Fruit fly (Drosophila melanogaster) whole organism, embryonic: ENCODE measurements around the gene Nos.

Experiments
- Aef1 ChIP-seq: fragments of 200-800 bp; sonication (Bioruptor generic); IDR thresholded peaks from 3 replicates; pipeline ENCODE4 v1.3.6; 2022; ENCODE audit warnings: missing biosample characterization, missing genetic modification characterization
- B-H1 ChIP-seq: fragments of 200-800 bp; sonication (Bioruptor generic); IDR thresholded peaks from 3 replicates; pipeline ENCODE4 v1.3.6; 2022; ENCODE audit warnings: missing biosample characterization, missing genetic modification characterization
- CG10274 ChIP-seq: fragments of 200-800 bp; sonication (Bioruptor generic); optimal IDR thresholded peaks from 3 replicates; lab custom pipeline; 2017; ENCODE audit warnings: missing biosample characterization, mild to moderate bottlenecking, missing genetic modification characterization
- CG13123 ChIP-seq: fragments of 200-800 bp; sonication (Bioruptor generic); optimal IDR thresholded peaks from 2 replicates; lab custom pipeline; 2016; ENCODE audit warnings: missing biosample characterization, missing genetic modification characterization
- CG17568 ChIP-seq: fragments of 200-800 bp; sonication (Bioruptor generic); optimal IDR thresholded peaks from 2 replicates; lab custom pipeline; 2018; ENCODE audit warnings: missing biosample characterization, mild to moderate bottlenecking, missing genetic modification characterization, moderate library complexity
- CG2889 ChIP-seq: fragments of 200-800 bp; sonication (Bioruptor generic); IDR thresholded peaks from 3 replicates; pipeline ENCODE4 v1.3.6; 2022; ENCODE audit warnings: missing biosample characterization, missing genetic modification characterization
- CG32767 ChIP-seq: fragments of 200-800 bp; sonication (Bioruptor generic); IDR thresholded peaks from 2 replicates; pipeline ENCODE4 v1.3.6; 2022; ENCODE audit warnings: missing biosample characterization, missing genetic modification characterization
- CG34422 ChIP-seq: fragments of 200-800 bp; sonication (Bioruptor generic); IDR thresholded peaks from 3 replicates; pipeline ENCODE4 v1.3.6; 2022; ENCODE audit warnings: missing biosample characterization, missing genetic modification characterization
- CG3838 ChIP-seq: fragments of 200-800 bp; sonication (Bioruptor generic); optimal IDR thresholded peaks from 3 replicates; lab custom pipeline; 2016; ENCODE audit warnings: missing biosample characterization, missing genetic modification characterization
- CG3847 ChIP-seq: fragments of 200-800 bp; sonication (Bioruptor generic); IDR thresholded peaks from 2 replicates; pipeline ENCODE4 v1.3.6; 2022; ENCODE audit warnings: missing biosample characterization, missing genetic modification characterization
- CG4820 ChIP-seq: fragments of 200-800 bp; sonication (Bioruptor generic); optimal IDR thresholded peaks from 3 replicates; lab custom pipeline; 2016; ENCODE audit warnings: missing biosample characterization, missing genetic modification characterization
- CG6791 ChIP-seq: fragments of 200-800 bp; sonication (Bioruptor generic); IDR thresholded peaks from 3 replicates; pipeline ENCODE4 v1.3.6; 2022; ENCODE audit warnings: missing biosample characterization, missing genetic modification characterization; ENCODE audit not compliant: partially characterized antibody
- CG7839 ChIP-seq: fragments of 200-800 bp; sonication (Bioruptor generic); optimal IDR thresholded peaks from 3 replicates; lab custom pipeline; 2018; ENCODE audit warnings: missing biosample characterization, mild to moderate bottlenecking, missing genetic modification characterization, moderate library complexity
- CG8944 ChIP-seq: fragments of 200-800 bp; sonication (Bioruptor generic); optimal IDR thresholded peaks from 3 replicates; lab custom pipeline; 2016; ENCODE audit warnings: missing biosample characterization, missing genetic modification characterization
- CG9437 ChIP-seq: fragments of 200-800 bp; sonication (Bioruptor generic); optimal IDR thresholded peaks from 2 replicates; lab custom pipeline; 2018; ENCODE audit warnings: missing biosample characterization, mild to moderate bottlenecking, missing genetic modification characterization
- CG9817 ChIP-seq: fragments of 200-800 bp; sonication (Bioruptor generic); optimal IDR thresholded peaks from 2 replicates; lab custom pipeline; 2018; ENCODE audit warnings: missing biosample characterization, mild to moderate bottlenecking, missing genetic modification characterization, moderate library complexity
- CHES-1-like ChIP-seq: fragments of 200-800 bp; sonication (Bioruptor generic); optimal IDR thresholded peaks from 2 replicates; lab custom pipeline; 2016; ENCODE audit warnings: missing biosample characterization, missing genetic modification characterization
- CrebB ChIP-seq: fragments of 200-800 bp; sonication (Bioruptor generic); optimal IDR thresholded peaks from 3 replicates; lab custom pipeline; 2018; ENCODE audit warnings: missing biosample characterization, mild to moderate bottlenecking, missing genetic modification characterization
- Dp ChIP-seq: fragments of 200-800 bp; sonication (Bioruptor generic); optimal IDR thresholded peaks from 2 replicates; lab custom pipeline; 2018; ENCODE audit warnings: missing biosample characterization, mild to moderate bottlenecking, missing genetic modification characterization, moderate library complexity
- Hr51 ChIP-seq, 2 experiments: fragments of 200-800 bp; sonication (Bioruptor generic); optimal IDR thresholded peaks; 2 replicates in 1 of 2; 3 replicates in 1 of 2; lab custom pipeline; 2016 to 2018; ENCODE audit warnings: missing biosample characterization in 2 of 2, missing genetic modification characterization in 2 of 2, mild to moderate bottlenecking in 1 of 2, moderate library complexity in 1 of 2
- Kr ChIP-seq: fragments of 200-800 bp; sonication (Bioruptor generic); optimal IDR thresholded peaks from 2 replicates; lab custom pipeline; 2017; ENCODE audit warnings: missing biosample characterization, mild to moderate bottlenecking, missing genetic modification characterization
- Mad ChIP-seq: fragments of 200-800 bp; sonication (Bioruptor generic); optimal IDR thresholded peaks from 2 replicates; lab custom pipeline; 2016; ENCODE audit warnings: missing biosample characterization, missing genetic modification characterization
- Med ChIP-seq: fragments of 200-800 bp; sonication (Bioruptor generic); peaks from one replicate; lab custom pipeline; 2016; ENCODE audit warnings: missing biosample characterization, missing genetic modification characterization, mild to moderate bottlenecking, inconsistent platforms, moderate library complexity
- Pdp1 ChIP-seq, 2 experiments: fragments of 200-800 bp; sonication (Bioruptor generic); optimal IDR thresholded peaks; 3 replicates each; lab custom pipeline; 2016; ENCODE audit warnings: missing biosample characterization in 2 of 2, missing genetic modification characterization in 2 of 2, mild to moderate bottlenecking in 1 of 2, moderate library complexity in 1 of 2
- Ravus ChIP-seq: fragments of 200-800 bp; sonication (Bioruptor generic); IDR thresholded peaks from 2 replicates; pipeline ENCODE4 v1.3.6; 2022; ENCODE audit warnings: missing biosample characterization, missing genetic modification characterization
- Rfx ChIP-seq: fragments of 200-800 bp; sonication (Bioruptor generic); IDR thresholded peaks from 2 replicates; pipeline ENCODE4 v1.3.6; 2022; ENCODE audit warnings: missing biosample characterization, missing genetic modification characterization
- Sry-β ChIP-seq: fragments of 200-800 bp; sonication (Bioruptor generic); optimal IDR thresholded peaks from 2 replicates; lab custom pipeline; 2018; ENCODE audit warnings: missing biosample characterization, mild to moderate bottlenecking, missing genetic modification characterization, moderate library complexity
- TFAM ChIP-seq: fragments of 200-800 bp; sonication (Bioruptor generic); optimal IDR thresholded peaks from 2 replicates; lab custom pipeline; 2017; ENCODE audit warnings: missing biosample characterization, missing genetic modification characterization, inconsistent platforms
- Xbp1 ChIP-seq: fragments of 200-800 bp; sonication (Bioruptor generic); optimal IDR thresholded peaks from 3 replicates; lab custom pipeline; 2016; ENCODE audit warnings: missing biosample characterization, mild to moderate bottlenecking, missing genetic modification characterization
- btn ChIP-seq: fragments of 200-800 bp; sonication (Bioruptor generic); optimal IDR thresholded peaks from 2 replicates; lab custom pipeline; 2016; ENCODE audit warnings: missing biosample characterization, missing genetic modification characterization
- chinmo ChIP-seq: fragments of 200-800 bp; sonication (Bioruptor generic); IDR thresholded peaks from 4 replicates; pipeline ENCODE4 v1.3.6; 2022; ENCODE audit warnings: missing biosample characterization, missing genetic modification characterization; ENCODE audit not compliant: partially characterized antibody
- crol ChIP-seq: fragments of 200-800 bp; sonication (Bioruptor generic); IDR thresholded peaks from 2 replicates; pipeline ENCODE4 v1.3.6; 2022; ENCODE audit warnings: missing biosample characterization, missing genetic modification characterization
- gfzf ChIP-seq: fragments of 200-800 bp; sonication (Bioruptor generic); optimal IDR thresholded peaks from 2 replicates; lab custom pipeline; 2016; ENCODE audit warnings: missing biosample characterization, mild to moderate bottlenecking, missing genetic modification characterization, moderate library complexity
- gt ChIP-seq: fragments of 200-800 bp; sonication (Bioruptor generic); IDR thresholded peaks from 2 replicates; pipeline ENCODE4 v1.3.6; 2022; ENCODE audit warnings: missing biosample characterization, missing genetic modification characterization
- inv ChIP-seq: fragments of 200-800 bp; sonication (Bioruptor generic); IDR thresholded peaks from 2 replicates; pipeline ENCODE4 v1.3.6; 2022; ENCODE audit warnings: missing biosample characterization, missing genetic modification characterization; ENCODE audit not compliant: partially characterized antibody
- kay ChIP-seq: fragments of 200-800 bp; sonication (Bioruptor generic); optimal IDR thresholded peaks from 2 replicates; lab custom pipeline; 2016; ENCODE audit warnings: missing biosample characterization, missing genetic modification characterization
- pros ChIP-seq: fragments of 200-800 bp; sonication (Bioruptor generic); optimal IDR thresholded peaks from 3 replicates; lab custom pipeline; 2019; ENCODE audit warnings: missing biosample characterization, mild to moderate bottlenecking, missing genetic modification characterization, moderate library complexity
- pzg ChIP-seq: fragments of 200-800 bp; sonication (Bioruptor generic); optimal IDR thresholded peaks from 3 replicates; lab custom pipeline; 2018; ENCODE audit warnings: missing biosample characterization, mild to moderate bottlenecking, missing genetic modification characterization, moderate library complexity
- sc ChIP-seq, 3 experiments: fragments of >200 bp in 2 of 3; fragments of 200-800 bp in 1 of 3; sonication (Bioruptor generic) in 1 of 3; optimal IDR thresholded peaks; 2 replicates in 2 of 3; 3 replicates in 1 of 3; lab custom pipeline; 2017; ENCODE audit warnings: mild to moderate bottlenecking in 1 of 3, missing biosample characterization in 1 of 3, missing genetic modification characterization in 1 of 3, missing genetic modification reagents in 1 of 3
- sens ChIP-seq: fragments of 200-800 bp; sonication (Bioruptor generic); peaks from one replicate; lab custom pipeline; 2016; ENCODE audit warnings: missing biosample characterization, missing genetic modification characterization
- sens-2 ChIP-seq: fragments of 200-800 bp; sonication (Bioruptor generic); IDR thresholded peaks from 2 replicates; pipeline ENCODE4 v1.3.6; 2022; ENCODE audit warnings: missing biosample characterization, missing genetic modification characterization
- slbo ChIP-seq: fragments of 200-800 bp; sonication (Bioruptor generic); IDR thresholded peaks from 2 replicates; pipeline ENCODE4 v1.3.6; 2022; ENCODE audit warnings: missing biosample characterization, missing genetic modification characterization
- slou ChIP-seq: fragments of 200-800 bp; sonication (Bioruptor generic); optimal IDR thresholded peaks from 3 replicates; lab custom pipeline; 2016; ENCODE audit warnings: missing biosample characterization, missing genetic modification characterization
- stc ChIP-seq: fragments of 200-800 bp; sonication (Bioruptor generic); IDR thresholded peaks from 2 replicates; pipeline ENCODE4 v1.3.6; 2022; ENCODE audit warnings: missing biosample characterization, missing genetic modification characterization
- tgo ChIP-seq: fragments of 200-800 bp; sonication (Bioruptor generic); IDR thresholded peaks from 3 replicates; pipeline ENCODE4 v1.3.6; 2022; ENCODE audit warnings: missing biosample characterization, missing genetic modification characterization
- tin ChIP-seq: fragments of 200-800 bp; sonication (Bioruptor generic); optimal IDR thresholded peaks from 3 replicates; lab custom pipeline; 2016; ENCODE audit warnings: missing biosample characterization, missing genetic modification characterization
- tio ChIP-seq: fragments of 200-800 bp; sonication (Bioruptor generic); optimal IDR thresholded peaks from 2 replicates; lab custom pipeline; 2017; ENCODE audit warnings: missing biosample characterization, missing genetic modification characterization, inconsistent platforms

Nos gene

DNA sequence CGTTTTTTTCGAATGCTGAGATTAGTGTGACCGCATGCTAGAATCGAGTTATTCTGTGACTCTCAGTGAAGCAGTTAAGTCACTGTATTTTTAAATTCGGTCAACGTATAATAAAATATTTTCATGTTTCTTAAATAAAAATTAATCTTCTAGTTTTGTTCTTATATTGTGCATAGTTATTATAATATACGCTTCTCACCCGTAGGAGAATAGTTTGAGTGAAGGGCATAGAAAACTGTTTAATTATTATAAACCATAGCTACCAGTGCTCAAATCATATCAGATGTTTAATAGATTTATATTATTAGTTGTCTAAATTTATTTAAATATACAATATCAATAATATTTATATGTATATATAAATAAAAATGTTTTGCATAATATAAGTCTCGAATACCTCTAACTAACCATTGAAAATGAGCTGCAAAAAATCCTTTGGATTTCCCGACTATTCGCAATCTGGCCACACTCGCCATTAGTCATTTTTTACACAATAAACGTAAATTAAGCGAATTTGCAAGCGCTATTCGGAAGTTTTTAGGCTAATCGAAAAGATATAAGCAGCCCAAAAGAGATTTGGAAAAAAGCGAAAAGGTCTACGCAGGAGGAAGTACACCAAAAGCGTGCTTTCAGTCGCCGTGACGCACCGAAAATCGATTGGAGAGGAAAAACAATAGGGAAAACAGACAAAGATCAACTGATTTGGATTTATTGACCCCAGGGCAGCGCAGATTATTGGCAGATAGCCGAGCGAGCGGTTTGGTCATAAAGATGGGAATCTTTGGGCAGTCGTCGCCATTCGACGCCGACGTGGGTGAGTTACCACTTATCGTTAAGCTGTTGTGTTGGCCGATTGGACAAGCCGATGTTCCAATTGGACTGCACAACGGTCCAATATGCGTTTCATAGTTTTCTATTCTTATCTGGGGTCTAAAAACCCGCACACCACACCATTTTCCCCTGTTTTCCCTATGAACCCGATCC lies 21.0 kb upstream of the Nos start, which contains the start of the genes aurB and Stam (continued):
- TF ChIP-seq CG9817 (peak; percentile 60), TFAM (GFP tag; lab: Kevin White, UChicago) (no peak), CG10274 (GFP tag; lab: Kevin White, UChicago) (no peak), CHES-1-like (GFP tag; lab: Kevin White, UChicago) (no peak), Rfx (0 out of 2 replicates have a peak, but pooled peaks have one; percentile 43), CG32767 (GFP tag; lab: Robert Waterston, UW) (0 out of 2 replicates have a peak, but pooled peaks have one; percentile 43), tgo (GFP tag; lab: Robert Waterston, UW) (peak; percentile 49; the same call in 2 of the 3 replicates), CG9437 (GFP tag; lab: Kevin White, UChicago) (peak; percentile 50), Hr51 (GFP tag; optimal IDR thresholded peaks at IDR 0.05; lab: Kevin White, UChicago) (peak in 1 of 2 experiments; percentile 70), inv (GFP tag; lab: Robert Waterston, UW) (no peak), gfzf (GFP tag; lab: Kevin White, UChicago) (peak; percentile 64), pzg (GFP tag; lab: Kevin White, UChicago) (peak; percentile 30), CG8944 (GFP tag; lab: Kevin White, UChicago) (no peak), Mad (GFP tag; lab: Kevin White, UChicago) (no peak), chinmo (GFP tag; lab: Robert Waterston, UW) (no peak), tin (peak; percentile 12), stc (GFP tag; lab: Robert Waterston, UW) (no peak), crol (GFP tag; lab: Robert Waterston, UW) (no peak), Dp (GFP tag; lab: Kevin White, UChicago) (peak; percentile 81), Kr (GFP tag; lab: Kevin White, UChicago) (no peak), kay (GFP tag; lab: Kevin White, UChicago) (peak; percentile 73), CG2889 (GFP tag; lab: Robert Waterston, UW) (no peak), Aef1 (GFP tag; lab: Robert Waterston, UW) (peak; percentile 23; the same call in 1 of the 3 replicates), CG3847 (no peak), slbo (peak; percentile 47; the same call in 1 of the 2 replicates), CG17568 (GFP tag; lab: Kevin White, UChicago) (no peak), CG4820 (no peak), CG7839 (tag; lab: Kevin White, UChicago) (peak; percentile 68), tio (GFP tag; lab: Kevin White, UChicago) (no peak), Xbp1 (GFP tag; lab: Kevin White, UChicago) (peak; percentile 55), CG3838 (no peak), btn (GFP tag; lab: Kevin White, UChicago) (no peak), sc (optimal IDR thresholded peaks at IDR 0.05; lab: Kevin White, UChicago) (no peak), sc (GFP tag; optimal IDR thresholded peaks at IDR 0.05; lab: Kevin White, UChicago) (peak; percentile 41), CG6791 (no peak), Ravus (GFP tag; lab: Robert Waterston, UW) (no peak), Pdp1 (GFP tag; optimal IDR thresholded peaks at IDR 0.05; lab: Kevin White, UChicago) (peak in 1 of 2 experiments; percentile 43), B-H1 (GFP tag; lab: Robert Waterston, UW) (no peak), gt (GFP tag; lab: Robert Waterston, UW) (no peak), Sry-β (GFP tag; lab: Kevin White, UChicago) (peak; percentile 12), pros (GFP tag; lab: Kevin White, UChicago) (no peak), sens-2 (no peak), CG34422 (GFP tag; lab: Robert Waterston, UW) (peak; percentile 51; the same call in 1 of the 3 replicates), Med (peak; percentile 3), CrebB (tag; lab: Kevin White, UChicago) (no peak), CG13123 (GFP tag; lab: Kevin White, UChicago) (no peak), slou (GFP tag; lab: Kevin White, UChicago) (no peak), sens (GFP tag; lab: Kevin White, UChicago) (peak; percentile 17)
